Comparison of ENCODE assay signal across 4 worm cellular contexts in the genomic region with DNA sequence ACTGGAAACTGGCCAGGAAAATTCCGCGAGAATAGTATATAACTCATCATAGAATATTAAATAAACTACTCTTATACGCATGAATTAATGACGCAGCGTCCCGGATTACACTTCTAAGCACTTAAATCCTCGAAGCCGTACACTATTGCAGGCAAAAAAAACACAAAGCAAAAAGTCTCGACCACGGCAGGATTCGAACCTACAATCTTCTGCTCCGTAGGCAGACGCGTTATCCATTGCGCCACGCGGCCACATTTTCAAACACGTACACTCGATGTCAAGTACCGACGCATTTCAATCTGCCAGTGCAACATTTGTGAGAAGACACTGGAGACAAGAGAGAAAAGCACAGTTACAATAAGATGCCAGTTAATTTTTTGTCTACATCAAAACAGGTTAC.
TF ChIP-seq lines count a peak whose summit lies in the region.

No protein-coding gene starts in this region.

TF ChIP-seq in whole organism, L2 larva, 48 proteins besides CTCF, POLR2A, EP300 and RAD21 (continues in another document):
- TF ChIP-seq C34F6.9 (tag; optimal IDR thresholded peaks at IDR 0.05; lab: Kevin White, UChicago) (peak; percentile 57), F13H6.1 (tag; optimal IDR thresholded peaks at IDR 0.05; lab: Kevin White, UChicago) (peak; percentile 38), sem-4 (tag; optimal IDR thresholded peaks at IDR 0.05; lab: Kevin White, UChicago) (peak; percentile 20), fos-1 (tag; optimal IDR thresholded peaks at IDR 0.05; lab: Kevin White, UChicago) (peak; percentile 12), mab-5 (tag; optimal IDR thresholded peaks at IDR 0.05; lab: Kevin White, UChicago) (peak; percentile 11), nhr-11 (tag; optimal IDR thresholded peaks at IDR 0.05; lab: Kevin White, UChicago) (no peak), nhr-129 (tag; optimal IDR thresholded peaks at IDR 0.05; lab: Kevin White, UChicago) (peak; percentile 83), ceh-82 (tag; optimal IDR thresholded peaks at IDR 0.05; lab: Kevin White, UChicago) (no peak), sma-3 (GFP tag; optimal IDR thresholded peaks at IDR 0.05; lab: Kevin White, UChicago) (peak; percentile 35), nhr-10 (tag; optimal IDR thresholded peaks at IDR 0.05; lab: Kevin White, UChicago) (no peak), lsy-2 (tag; optimal IDR thresholded peaks at IDR 0.05; lab: Kevin White, UChicago) (peak in 1 of 2 experiments; percentile 21), sma-9 (GFP tag; optimal IDR thresholded peaks at IDR 0.05; lab: Kevin White, UChicago) (peak; percentile 76), sma-9 (tag; optimal IDR thresholded peaks at IDR 0.05; lab: Kevin White, UChicago) (no peak), alr-1 (tag; optimal IDR thresholded peaks at IDR 0.05; lab: Kevin White, UChicago) (no peak), lin-13 (GFP tag; optimal IDR thresholded peaks at IDR 0.05; lab: Kevin White, UChicago) (peak; percentile 43), egl-27 (tag; optimal IDR thresholded peaks at IDR 0.05; lab: Kevin White, UChicago) (peak; percentile 53), ama-1 (optimal IDR thresholded peaks at IDR 0.05; lab: Kevin White, UChicago) (no peak), nhr-21 (tag; optimal IDR thresholded peaks at IDR 0.05; lab: Kevin White, UChicago) (peak; percentile 27), unc-55 (GFP tag; optimal IDR thresholded peaks at IDR 0.05; lab: Kevin White, UChicago) (peak; percentile 38), crh-2 (tag; optimal IDR thresholded peaks at IDR 0.05; lab: Kevin White, UChicago) (peak; percentile 44), Y55F3AM.14 (GFP tag; optimal IDR thresholded peaks at IDR 0.05; lab: Kevin White, UChicago) (peak; percentile 34), mbf-1 (tag; optimal IDR thresholded peaks at IDR 0.05; lab: Kevin White, UChicago) (no peak)

TF ChIP-seq in whole organism, L4 larva, 104 proteins besides CTCF, POLR2A, EP300 and RAD21 (continues in another document):
- TF ChIP-seq spr-1 (tag; optimal IDR thresholded peaks at IDR 0.05; lab: Kevin White, UChicago) (peak; percentile 26), D1046.2 (GFP tag; IDR thresholded peaks at IDR 0.05; lab: Robert Waterston, UW) (peak; percentile 83; the same call in 1 of the 2 replicates), arid-1 (GFP tag; conservative IDR thresholded peaks at IDR 0.05; lab: Robert Waterston, UW) (no peak; the same call in 1 of the 2 replicates), vab-7 (GFP tag; IDR thresholded peaks at IDR 0.05; lab: Robert Waterston, UW) (peak; percentile 89), R02D3.7 (tag; optimal IDR thresholded peaks at IDR 0.05; lab: Kevin White, UChicago) (no peak), nhr-11 (tag; optimal IDR thresholded peaks at IDR 0.05; lab: Kevin White, UChicago) (no peak), nhr-237 (tag; optimal IDR thresholded peaks at IDR 0.05; lab: Kevin White, UChicago) (no peak), ZK337.2 (GFP tag; IDR thresholded peaks at IDR 0.05; lab: Robert Waterston, UW) (peak; percentile 74), Y48G9A.11 (GFP tag; IDR thresholded peaks at IDR 0.05; lab: Robert Waterston, UW) (peak; percentile 61; the same call in 1 of the 2 replicates), F44E2.7 (GFP tag; IDR thresholded peaks at IDR 0.05; lab: Robert Waterston, UW) (peak; percentile 62; the same call in 1 of the 2 replicates), unc-130 (GFP tag; optimal IDR thresholded peaks at IDR 0.05; lab: Kevin White, UChicago) (peak; percentile 38), nhr-25 (tag; optimal IDR thresholded peaks at IDR 0.05; lab: Kevin White, UChicago; ENCODE audit: borderline replicate concordance, insufficient read depth) (peak; percentile 24), ctbp-1 (GFP tag; IDR thresholded peaks at IDR 0.05; lab: Robert Waterston, UW) (peak; percentile 61), mdt-29 (GFP tag; IDR thresholded peaks at IDR 0.05; lab: Robert Waterston, UW) (peak; percentile 63; the same call in 1 of the 2 replicates), rbr-2 (tag; optimal IDR thresholded peaks at IDR 0.05; lab: Kevin White, UChicago) (peak; percentile 61), Y75B8A.6 (GFP tag; IDR thresholded peaks at IDR 0.05; lab: Robert Waterston, UW) (no peak), nhr-77 (tag; optimal IDR thresholded peaks at IDR 0.05; lab: Kevin White, UChicago) (peak; percentile 25), lin-39 (tag; optimal IDR thresholded peaks at IDR 0.05; lab: Kevin White, UChicago) (no peak), ZK546.5 (tag; optimal IDR thresholded peaks at IDR 0.05; lab: Kevin White, UChicago) (no peak), ztf-7 (tag; optimal IDR thresholded peaks at IDR 0.05; lab: Kevin White, UChicago) (no peak), attf-4 (tag; optimal IDR thresholded peaks at IDR 0.05; lab: Kevin White, UChicago) (no peak)

TF ChIP-seq in whole organism, late embryonic, 69 proteins besides CTCF, POLR2A, EP300 and RAD21 (continues in another document):
- TF ChIP-seq unc-55 (GFP tag; optimal IDR thresholded peaks at IDR 0.05; lab: Kevin White, UChicago) (no peak), sox-4 (tag; optimal IDR thresholded peaks at IDR 0.05; lab: Kevin White, UChicago) (no peak), elt-2 (tag; optimal IDR thresholded peaks at IDR 0.05; lab: Kevin White, UChicago) (peak; percentile 36), ztf-16 (tag; optimal IDR thresholded peaks at IDR 0.05; lab: Kevin White, UChicago) (peak; percentile 22), ref-2 (tag; optimal IDR thresholded peaks at IDR 0.05; lab: Kevin White, UChicago) (peak; percentile 42), gmeb-2 (tag; optimal IDR thresholded peaks at IDR 0.05; lab: Kevin White, UChicago) (peak; percentile 40), ceh-48 (tag; optimal IDR thresholded peaks at IDR 0.05; lab: Kevin White, UChicago) (no peak), ceh-24 (tag; optimal IDR thresholded peaks at IDR 0.05; lab: Kevin White, UChicago) (peak; percentile 4), hlh-15 (tag; optimal IDR thresholded peaks at IDR 0.05; lab: Kevin White, UChicago) (peak; percentile 35), lin-11 (tag; optimal IDR thresholded peaks at IDR 0.05; lab: Kevin White, UChicago) (peak; percentile 35), tbx-2 (tag; optimal IDR thresholded peaks at IDR 0.05; lab: Kevin White, UChicago) (peak; percentile 36), ttx-3 (tag; optimal IDR thresholded peaks at IDR 0.05; lab: Kevin White, UChicago) (peak; percentile 22), ceh-34 (tag; optimal IDR thresholded peaks at IDR 0.05; lab: Kevin White, UChicago) (peak; percentile 32), sdc-2 (tag; optimal IDR thresholded peaks at IDR 0.05; lab: Kevin White, UChicago) (peak; percentile 33), ceh-6 (GFP tag; optimal IDR thresholded peaks at IDR 0.05; lab: Kevin White, UChicago) (peak; percentile 69), F13H6.1 (tag; optimal IDR thresholded peaks at IDR 0.05; lab: Kevin White, UChicago) (peak; percentile 13), ceh-45 (GFP tag; IDR thresholded peaks at IDR 0.05; lab: Robert Waterston, UW) (peak; percentile 53; the same call in 1 of the 2 replicates), pha-2 (tag; optimal IDR thresholded peaks at IDR 0.05; lab: Kevin White, UChicago) (no peak), ceh-18 (tag; optimal IDR thresholded peaks at IDR 0.05; lab: Kevin White, UChicago) (peak; percentile 61), dve-1 (tag; optimal IDR thresholded peaks at IDR 0.05; lab: Kevin White, UChicago) (peak; percentile 63), pax-1 (tag; optimal IDR thresholded peaks at IDR 0.05; lab: Kevin White, UChicago) (no peak), C08G9.2 (tag; optimal IDR thresholded peaks at IDR 0.05; lab: Kevin White, UChicago) (peak; percentile 52), fkh-6 (tag; optimal IDR thresholded peaks at IDR 0.05; lab: Kevin White, UChicago) (peak; percentile 2), K09A11.1 (tag; optimal IDR thresholded peaks at IDR 0.05; lab: Kevin White, UChicago; ENCODE audit: insufficient read depth) (no peak)

TF ChIP-seq in whole organism, mixed stage, embryonic, 35 proteins besides CTCF, POLR2A, EP300 and RAD21 (continues in another document):
- TF ChIP-seq sptf-1 (tag; optimal IDR thresholded peaks at IDR 0.05; lab: Kevin White, UChicago) (peak; percentile 82), nhr-76 (tag; optimal IDR thresholded peaks at IDR 0.05; lab: Kevin White, UChicago) (no peak), bed-3 (GFP tag; optimal IDR thresholded peaks at IDR 0.05; lab: Kevin White, UChicago) (peak; percentile 56), nhr-12 (tag; optimal IDR thresholded peaks at IDR 0.05; lab: Kevin White, UChicago) (no peak), M03D4.4 (tag; optimal IDR thresholded peaks at IDR 0.05; lab: Kevin White, UChicago) (peak; percentile 55), zip-8 (tag; optimal IDR thresholded peaks at IDR 0.05; lab: Kevin White, UChicago) (no peak), nhr-2 (tag; optimal IDR thresholded peaks at IDR 0.05; lab: Kevin White, UChicago) (no peak), snpc-4 (tag; optimal IDR thresholded peaks at IDR 0.05; lab: Kevin White, UChicago) (no peak), blmp-1 (tag; optimal IDR thresholded peaks at IDR 0.05; lab: Kevin White, UChicago) (no peak), lin-13 (tag; optimal IDR thresholded peaks at IDR 0.05; lab: Kevin White, UChicago) (peak; percentile 21), elt-3 (tag; optimal IDR thresholded peaks at IDR 0.05; lab: Kevin White, UChicago) (no peak), unc-62 (GFP tag; optimal IDR thresholded peaks at IDR 0.05; lab: Kevin White, UChicago) (no peak), cnd-1 (tag; optimal IDR thresholded peaks at IDR 0.05; lab: Kevin White, UChicago) (peak; percentile 40), mab-5 (tag; optimal IDR thresholded peaks at IDR 0.05; lab: Kevin White, UChicago) (no peak), unc-39 (tag; optimal IDR thresholded peaks at IDR 0.05; lab: Kevin White, UChicago) (no peak), hlh-1 (tag; optimal IDR thresholded peaks at IDR 0.05; lab: Kevin White, UChicago) (peak; percentile 5), elt-1 (tag; optimal IDR thresholded peaks at IDR 0.05; lab: Kevin White, UChicago; ENCODE audit: borderline replicate concordance, insufficient read depth) (no peak), unc-120 (tag; optimal IDR thresholded peaks at IDR 0.05; lab: Kevin White, UChicago; ENCODE audit: poor library complexity, severe bottlenecking) (peak; percentile 33), ceh-83 (GFP tag; optimal IDR thresholded peaks at IDR 0.05; lab: Kevin White, UChicago) (peak; percentile 72), mep-1 (tag; optimal IDR thresholded peaks at IDR 0.05; lab: Kevin White, UChicago) (peak; percentile 18), ceh-43 (GFP tag; optimal IDR thresholded peaks at IDR 0.05; lab: Kevin White, UChicago) (peak; percentile 20), mls-2 (tag; optimal IDR thresholded peaks at IDR 0.05; lab: Kevin White, UChicago) (peak; percentile 57), drap-1 (GFP tag; optimal IDR thresholded peaks at IDR 0.05; lab: Kevin White, UChicago) (peak; percentile 68), ces-1 (GFP tag; optimal IDR thresholded peaks at IDR 0.05; lab: Kevin White, UChicago) (peak; percentile 7), pha-4 (tag; optimal IDR thresholded peaks at IDR 0.05; lab: Kevin White, UChicago) (no peak), ham-2 (GFP tag; optimal IDR thresholded peaks at IDR 0.05; lab: Kevin White, UChicago) (no peak), ceh-39 (tag; optimal IDR thresholded peaks at IDR 0.05; lab: Kevin White, UChicago) (no peak), sem-2 (GFP tag; optimal IDR thresholded peaks at IDR 0.05; lab: Kevin White, UChicago) (no peak)
